Fruit fly (Drosophila melanogaster) whole organism, embryonic: Measurements from ENCODE around the gene CG14253.
A peak's percentile ranks its signal among the peaks of the same experiment; 100 is the strongest.

Experiments used
- CG1024 ChIP-seq: fragments of 200-800 bp; sonication (Bioruptor generic); IDR thresholded peaks from 2 replicates; pipeline ENCODE4 v1.3.6; 2022; ENCODE audit warnings: missing biosample characterization, missing genetic modification characterization
- CG11456 ChIP-seq: fragments of 200-800 bp; sonication (Bioruptor generic); IDR thresholded peaks from 3 replicates; pipeline ENCODE4 v1.3.6; 2022; ENCODE audit warnings: missing biosample characterization, missing genetic modification characterization
- CG12219 ChIP-seq: fragments of 200-800 bp; sonication (Bioruptor generic); optimal IDR thresholded peaks from 3 replicates; lab custom pipeline; 2018; ENCODE audit warnings: missing biosample characterization, mild to moderate bottlenecking, missing genetic modification characterization
- CG14965 ChIP-seq: fragments of 200-800 bp; sonication (Bioruptor generic); optimal IDR thresholded peaks from 2 replicates; lab custom pipeline; 2016; ENCODE audit warnings: missing biosample characterization, missing genetic modification characterization, borderline replicate concordance
- CG15269 ChIP-seq: fragments of 200-800 bp; sonication (Bioruptor generic); optimal IDR thresholded peaks from 2 replicates; lab custom pipeline; 2018; ENCODE audit warnings: missing biosample characterization, mild to moderate bottlenecking, missing genetic modification characterization, moderate library complexity
- CG15479 ChIP-seq: fragments of 200-800 bp; sonication (Bioruptor generic); optimal IDR thresholded peaks from 3 replicates; lab custom pipeline; 2019; ENCODE audit warnings: missing biosample characterization, mild to moderate bottlenecking, missing genetic modification characterization, moderate library complexity
- CG17186 ChIP-seq: fragments of 200-800 bp; sonication (Bioruptor generic); optimal IDR thresholded peaks from 3 replicates; lab custom pipeline; 2017; ENCODE audit warnings: missing biosample characterization, missing genetic modification reagents, missing genetic modification characterization
- CG17328 ChIP-seq: fragments of 200-800 bp; sonication (Bioruptor generic); IDR thresholded peaks from 2 replicates; pipeline ENCODE4 v1.3.6; 2022; ENCODE audit warnings: missing biosample characterization, missing genetic modification characterization
- CG17568 ChIP-seq: fragments of 200-800 bp; sonication (Bioruptor generic); optimal IDR thresholded peaks from 2 replicates; lab custom pipeline; 2018; ENCODE audit warnings: missing biosample characterization, mild to moderate bottlenecking, missing genetic modification characterization, moderate library complexity
- CG2199 ChIP-seq: fragments of 200-800 bp; sonication (Bioruptor generic); IDR thresholded peaks from 3 replicates; pipeline ENCODE4 v1.3.6; 2022; ENCODE audit warnings: missing biosample characterization, missing genetic modification characterization
- CG31441 ChIP-seq: fragments of 200-800 bp; sonication (Bioruptor generic); IDR thresholded peaks from 2 replicates; pipeline ENCODE4 v1.3.6; 2022; ENCODE audit warnings: missing biosample characterization, missing genetic modification characterization
- CG34224 ChIP-seq: fragments of 200-800 bp; sonication (Bioruptor generic); IDR thresholded peaks from 3 replicates; pipeline ENCODE4 v1.3.6; 2022; ENCODE audit warnings: missing biosample characterization, missing genetic modification characterization; ENCODE audit not compliant: partially characterized antibody
- CG34422 ChIP-seq: fragments of 200-800 bp; sonication (Bioruptor generic); IDR thresholded peaks from 3 replicates; pipeline ENCODE4 v1.3.6; 2022; ENCODE audit warnings: missing biosample characterization, missing genetic modification characterization
- CG3838 ChIP-seq: fragments of 200-800 bp; sonication (Bioruptor generic); optimal IDR thresholded peaks from 3 replicates; lab custom pipeline; 2016; ENCODE audit warnings: missing biosample characterization, missing genetic modification characterization
- CG4707 ChIP-seq: fragments of 200-800 bp; sonication (Bioruptor generic); optimal IDR thresholded peaks from 2 replicates; lab custom pipeline; 2018; ENCODE audit warnings: missing biosample characterization, mild to moderate bottlenecking, missing genetic modification characterization, moderate library complexity
- CG8924 ChIP-seq: fragments of 200-800 bp; optimal IDR thresholded peaks from 3 replicates; lab custom pipeline; 2019; ENCODE audit warnings: missing biosample characterization, mild to moderate bottlenecking, missing genetic modification characterization, moderate library complexity
- CG9215 ChIP-seq: fragments of 200-800 bp; sonication (Bioruptor generic); IDR thresholded peaks from 2 replicates; pipeline ENCODE4 v1.3.6; 2022; ENCODE audit warnings: missing biosample characterization, missing genetic modification characterization
- CG9727 ChIP-seq: fragments of 200-800 bp; sonication (Bioruptor generic); optimal IDR thresholded peaks from 3 replicates; lab custom pipeline; 2017; ENCODE audit warnings: missing biosample characterization, mild to moderate bottlenecking, missing genetic modification characterization
- CrebB ChIP-seq: fragments of 200-800 bp; sonication (Bioruptor generic); optimal IDR thresholded peaks from 3 replicates; lab custom pipeline; 2018; ENCODE audit warnings: missing biosample characterization, mild to moderate bottlenecking, missing genetic modification characterization
- D19A ChIP-seq: fragments of 200-800 bp; optimal IDR thresholded peaks from 3 replicates; lab custom pipeline; 2019; ENCODE audit warnings: missing biosample characterization, mild to moderate bottlenecking, missing genetic modification characterization, moderate library complexity
- Doc2 ChIP-seq: fragments of 200-800 bp; sonication (Bioruptor generic); IDR thresholded peaks from 2 replicates; pipeline ENCODE4 v1.3.6; 2022; ENCODE audit warnings: missing biosample characterization, missing genetic modification characterization
- E2f2 ChIP-seq: fragments of 200-800 bp; sonication (Bioruptor generic); IDR thresholded peaks from 2 replicates; pipeline ENCODE4 v1.3.6; 2022; ENCODE audit warnings: missing biosample characterization, missing genetic modification characterization
- Fer2 ChIP-seq: fragments of 200-800 bp; sonication (Bioruptor generic); optimal IDR thresholded peaks from 2 replicates; lab custom pipeline; 2018; ENCODE audit warnings: missing biosample characterization, mild to moderate bottlenecking, missing genetic modification characterization, moderate library complexity
- Gsc ChIP-seq: fragments of 200-800 bp; sonication (Bioruptor generic); IDR thresholded peaks from 2 replicates; pipeline ENCODE4 v1.3.6; 2022; ENCODE audit warnings: missing biosample characterization, missing genetic modification characterization
- Hmr ChIP-seq: fragments of 200-800 bp; sonication (Bioruptor generic); optimal IDR thresholded peaks from 3 replicates; lab custom pipeline; 2017; ENCODE audit warnings: mild to moderate bottlenecking, missing biosample characterization, missing genetic modification reagents, missing genetic modification characterization
- MTF-1 ChIP-seq: fragments of 200-800 bp; sonication (Bioruptor generic); optimal IDR thresholded peaks from 2 replicates; lab custom pipeline; 2018; ENCODE audit warnings: missing biosample characterization, mild to moderate bottlenecking, missing genetic modification characterization, borderline replicate concordance
- NK7.1 ChIP-seq: fragments of 200-800 bp; sonication (Bioruptor generic); optimal IDR thresholded peaks from 3 replicates; lab custom pipeline; 2016; ENCODE audit warnings: missing biosample characterization, missing genetic modification characterization
- Nf-YA ChIP-seq: fragments of 200-800 bp; sonication (Bioruptor generic); IDR thresholded peaks from 2 replicates; pipeline ENCODE4 v1.3.6; 2022; ENCODE audit warnings: missing biosample characterization, missing genetic modification characterization
- Nf-YC ChIP-seq: fragments of 200-800 bp; optimal IDR thresholded peaks from 3 replicates; lab custom pipeline; 2019; ENCODE audit warnings: missing biosample characterization, mild to moderate bottlenecking, missing genetic modification characterization, moderate library complexity
- NfI ChIP-seq: fragments of 200-800 bp; sonication (Bioruptor generic); optimal IDR thresholded peaks from 3 replicates; lab custom pipeline; 2018; ENCODE audit warnings: missing biosample characterization, mild to moderate bottlenecking, missing genetic modification characterization, moderate library complexity
- Ptx1 ChIP-seq: fragments of 200-800 bp; sonication (Bioruptor generic); IDR thresholded peaks from 2 replicates; pipeline ENCODE4 v1.3.6; 2022; ENCODE audit warnings: missing biosample characterization, missing genetic modification characterization
- ato ChIP-seq: fragments of 200-800 bp; sonication (Bioruptor generic); IDR thresholded peaks from 2 replicates; pipeline ENCODE4 v1.3.6; 2022; ENCODE audit warnings: missing biosample characterization, missing genetic modification characterization; ENCODE audit not compliant: partially characterized antibody
- ci ChIP-seq: fragments of 200-800 bp; sonication (Bioruptor generic); IDR thresholded peaks from 3 replicates; pipeline ENCODE4 v1.3.6; 2022; ENCODE audit warnings: missing biosample characterization, missing genetic modification characterization
- crol ChIP-seq: fragments of 200-800 bp; sonication (Bioruptor generic); IDR thresholded peaks from 2 replicates; pipeline ENCODE4 v1.3.6; 2022; ENCODE audit warnings: missing biosample characterization, missing genetic modification characterization
- grau ChIP-seq: fragments of 200-800 bp; optimal IDR thresholded peaks from 3 replicates; lab custom pipeline; 2019; ENCODE audit warnings: missing biosample characterization, mild to moderate bottlenecking, missing genetic modification characterization, moderate library complexity
- grn ChIP-seq: fragments of 200-800 bp; sonication (Bioruptor generic); optimal IDR thresholded peaks from 3 replicates; lab custom pipeline; 2017; ENCODE audit warnings: missing biosample characterization, missing genetic modification characterization
- gsb-n ChIP-seq: fragments of 200-800 bp; sonication (Bioruptor generic); optimal IDR thresholded peaks from 3 replicates; lab custom pipeline; 2018; ENCODE audit warnings: missing biosample characterization, mild to moderate bottlenecking, missing genetic modification characterization
- ken ChIP-seq: fragments of 200-800 bp; sonication (Bioruptor generic); IDR thresholded peaks from 3 replicates; pipeline ENCODE4 v1.3.6; 2022; ENCODE audit warnings: missing biosample characterization, missing genetic modification characterization
- mld ChIP-seq: fragments of 200-800 bp; sonication (Bioruptor generic); IDR thresholded peaks from 3 replicates; pipeline ENCODE4 v1.3.6; 2022; ENCODE audit warnings: missing biosample characterization, missing genetic modification characterization; ENCODE audit not compliant: partially characterized antibody
- nerfin-2 ChIP-seq: fragments of 200-800 bp; sonication (Bioruptor generic); IDR thresholded peaks from 2 replicates; pipeline ENCODE4 v1.3.6; 2022; ENCODE audit warnings: missing biosample characterization, missing genetic modification characterization; ENCODE audit not compliant: partially characterized antibody
- pb ChIP-seq: fragments of 200-800 bp; sonication (Bioruptor generic); optimal IDR thresholded peaks from 3 replicates; lab custom pipeline; 2016; ENCODE audit warnings: missing biosample characterization, missing genetic modification characterization
- pnt ChIP-seq: fragments of 200-800 bp; sonication (Bioruptor generic); optimal IDR thresholded peaks from 3 replicates; lab custom pipeline; 2016; ENCODE audit warnings: missing biosample characterization, missing genetic modification characterization
- rib ChIP-seq: fragments of 200-800 bp; sonication (Bioruptor generic); IDR thresholded peaks from 2 replicates; pipeline ENCODE4 v1.3.6; 2022; ENCODE audit warnings: missing biosample characterization, missing genetic modification characterization
- sens ChIP-seq: fragments of 200-800 bp; sonication (Bioruptor generic); peaks from one replicate; lab custom pipeline; 2016; ENCODE audit warnings: missing biosample characterization, missing genetic modification characterization
- sisA ChIP-seq: fragments of 200-800 bp; sonication (Bioruptor generic); IDR thresholded peaks from 2 replicates; pipeline ENCODE4 v1.3.6; 2022; ENCODE audit warnings: missing biosample characterization, missing genetic modification characterization
- trem ChIP-seq: fragments of 200-800 bp; optimal IDR thresholded peaks from 3 replicates; lab custom pipeline; 2019; ENCODE audit warnings: missing biosample characterization, mild to moderate bottlenecking, missing genetic modification characterization, moderate library complexity
- ttk ChIP-seq: fragments of 200-800 bp; sonication (Bioruptor generic); IDR thresholded peaks from 2 replicates; pipeline ENCODE4 v2.1.2; 2022; ENCODE audit warnings: missing biosample characterization, missing genetic modification characterization
- vnd ChIP-seq: fragments of 200-800 bp; sonication (Bioruptor generic); IDR thresholded peaks from 3 replicates; pipeline ENCODE4 v1.3.6; 2022; ENCODE audit warnings: missing biosample characterization, missing genetic modification characterization; ENCODE audit not compliant: partially characterized antibody

Gene CG14253

DNA sequence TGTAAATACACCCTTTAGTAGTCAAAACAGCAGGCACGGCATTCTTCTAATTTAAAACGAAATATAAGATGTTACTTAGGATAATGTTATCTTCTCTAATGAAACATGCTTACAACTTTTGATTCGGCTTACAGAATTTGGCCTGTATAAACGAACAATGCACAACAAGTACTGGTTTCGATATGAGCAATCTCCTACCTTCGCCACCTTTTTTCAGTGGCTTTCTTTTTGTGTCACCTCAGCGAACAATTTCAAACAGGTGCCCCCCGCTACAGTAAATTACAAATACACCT, 10.1 kb upstream of the CG14253 start:
- TF ChIP-seq CG1024 (GFP tag; lab: Robert Waterston, UW) (no peak), CG11456 (GFP tag; lab: Robert Waterston, UW) (no peak), CG31441 (GFP tag; lab: Robert Waterston, UW) (0 out of 2 replicates have a peak, but pooled peaks have one; percentile 1), ato (no peak), ttk (GFP tag; lab: Robert Waterston, UW) (no peak), pnt (GFP tag; lab: Kevin White, UChicago) (no peak), rib (GFP tag; lab: Robert Waterston, UW) (no peak), Nf-YA (GFP tag; lab: Robert Waterston, UW) (peak; percentile 3; the same call in 1 of the 2 replicates), grau (tag; lab: Kevin White, UChicago) (peak; percentile 71), CG2199 (peak; percentile 11; the same call in 1 of the 3 replicates), CG17328 (GFP tag; lab: Robert Waterston, UW) (0 out of 2 replicates have a peak, but pooled peaks have one; percentile 3), sens (GFP tag; lab: Kevin White, UChicago) (peak; percentile 36), NfI (GFP tag; lab: Kevin White, UChicago) (no peak), CG14965 (GFP tag; lab: Kevin White, UChicago) (no peak)

DNA sequence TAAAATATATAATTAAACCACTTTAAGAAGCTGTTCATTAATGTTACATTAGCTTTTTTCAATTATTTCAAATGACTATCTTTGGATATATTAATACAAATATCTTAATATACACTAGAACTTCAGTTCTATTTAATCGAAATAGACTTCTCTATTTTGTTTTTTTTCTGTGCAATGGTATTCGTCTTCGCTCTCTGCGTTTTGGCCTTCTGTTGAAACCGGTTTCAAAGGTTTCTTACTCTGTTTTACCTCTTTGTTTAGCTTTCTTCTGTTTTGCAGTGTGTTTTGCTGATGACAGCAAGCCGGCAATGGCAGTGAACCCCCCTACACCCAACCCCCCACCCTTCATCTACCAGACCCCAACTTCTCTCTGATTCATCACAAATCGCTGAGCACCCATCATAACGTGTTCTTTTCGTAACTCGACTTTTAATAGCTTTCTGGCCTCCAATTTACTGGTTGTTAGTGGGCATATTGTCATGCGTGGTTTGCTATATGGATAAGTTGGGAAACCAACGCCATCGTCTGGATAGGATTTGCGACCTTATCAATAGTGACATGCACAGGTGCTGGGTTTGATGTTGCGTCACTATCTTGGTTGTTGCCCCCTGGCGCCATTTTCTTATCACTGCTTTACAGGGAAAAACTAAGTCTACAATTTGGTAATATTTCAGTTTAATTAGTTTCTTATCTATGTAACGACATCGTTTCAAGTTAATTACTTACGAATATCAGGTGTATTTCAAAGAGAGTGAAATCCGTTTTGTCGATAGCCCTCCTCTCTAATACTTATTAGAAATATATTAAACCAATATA, 9.3 kb upstream of the CG14253 start:
- TF ChIP-seq rib (GFP tag; lab: Robert Waterston, UW) (no peak), CG15269 (tag; lab: Kevin White, UChicago) (peak; percentile 36), Fer2 (no peak), Gsc (GFP tag; lab: Robert Waterston, UW) (no peak), CG12219 (GFP tag; lab: Kevin White, UChicago) (no peak), E2f2 (0 out of 2 replicates have a peak, but pooled peaks have one; percentile 16), pb (GFP tag; lab: Kevin White, UChicago) (no peak), D19A (tag; lab: Kevin White, UChicago) (peak; percentile 36), CG34422 (no peak; the same call in 2 of the 3 replicates), CG9215 (GFP tag; lab: Robert Waterston, UW) (no peak), trem (tag; lab: Kevin White, UChicago) (peak; percentile 2), MTF-1 (GFP tag; lab: Kevin White, UChicago) (no peak), CG8924 (tag; lab: Kevin White, UChicago) (peak; percentile 33), vnd (GFP tag; lab: Robert Waterston, UW) (no peak), grn (GFP tag; lab: Kevin White, UChicago) (peak; percentile 53), CG4707 (GFP tag; lab: Kevin White, UChicago) (no peak), gsb-n (no peak), Hmr (GFP tag; lab: Kevin White, UChicago) (peak; percentile 5), NfI (GFP tag; lab: Kevin White, UChicago) (no peak), NK7.1 (GFP tag; lab: Kevin White, UChicago) (no peak), Doc2 (GFP tag; lab: Robert Waterston, UW) (no peak), CG17568 (GFP tag; lab: Kevin White, UChicago) (no peak), CG3838 (GFP tag; lab: Kevin White, UChicago) (no peak), CG9727 (no peak), CG17186 (GFP tag; lab: Kevin White, UChicago) (no peak), sisA (GFP tag; lab: Robert Waterston, UW) (no peak), Ptx1 (GFP tag; lab: Robert Waterston, UW) (0 out of 2 replicates have a peak, but pooled peaks have one; percentile 18), crol (peak; percentile 87), nerfin-2 (GFP tag; lab: Robert Waterston, UW) (no peak), CG34224 (no peak), CG15479 (GFP tag; lab: Kevin White, UChicago) (no peak), CrebB (tag; lab: Kevin White, UChicago) (no peak), ci (GFP tag; lab: Robert Waterston, UW) (peak; percentile 67; the same call in 2 of the 3 replicates), ken (GFP tag; lab: Robert Waterston, UW) (no peak), Nf-YC (tag; lab: Kevin White, UChicago) (peak; percentile 17), mld (GFP tag; lab: Robert Waterston, UW) (no peak)
